Fruit fly (Drosophila melanogaster) Kc167 (cell line): ENCODE measurements around the gene CG34133.

ENCODE experiments used
- h ChIP-seq: fragments of >200 bp; optimal IDR thresholded peaks from 3 replicates; lab custom pipeline; 2018; ENCODE audit warnings: missing external identifiers
- psq ChIP-seq: fragments of >200 bp; optimal IDR thresholded peaks from 2 replicates; lab custom pipeline; 2017; ENCODE audit warnings: missing external identifiers
- ttk ChIP-seq: sonication (Bioruptor generic); optimal IDR thresholded peaks from 2 replicates; lab custom pipeline; 2017; ENCODE audit warnings: missing external identifiers

- TF ChIP-seq h (lab: Kevin White, UChicago) (no peak), psq (lab: Kevin White, UChicago) (no peak), ttk (no peak)
Measured at dm6 chr3R:29907601-29908175, 38.5 kb downstream of the CG34133 start, which contains the start of gene CG31036.
